4 worm cellular contexts compared by ENCODE assay signal in genomic region chrV:631832-632231, ce11.
TF ChIP-seq lines count a peak whose summit lies in the region.

No protein-coding gene starts in this region.

TF ChIP-seq in whole organism, L1 larva, 84 proteins besides CTCF, POLR2A, EP300 and RAD21:
- no peak for TF ChIP-seq lin-14 (GFP tag; optimal IDR thresholded peaks at IDR 0.05; lab: Kevin White, UChicago)
- TF ChIP-seq pag-3 (tag; optimal IDR thresholded peaks at IDR 0.05; lab: Kevin White, UChicago; ENCODE audit: borderline replicate concordance, insufficient read depth), result no peak
- no peak for TF ChIP-seq xbp-1 (tag; optimal IDR thresholded peaks at IDR 0.05; lab: Kevin White, UChicago)
- TF ChIP-seq fkh-4 (tag; optimal IDR thresholded peaks at IDR 0.05; lab: Kevin White, UChicago; ENCODE audit: borderline replicate concordance), result no peak
- peak; percentile 30 for TF ChIP-seq snu-23 (GFP tag; optimal IDR thresholded peaks at IDR 0.05; lab: Kevin White, UChicago)
- TF ChIP-seq nhr-85 (tag; lab: Kevin White, UChicago), result no peak
- peak in 1 of 2 experiments; percentile 32 for TF ChIP-seq lin-35 (GFP tag; optimal IDR thresholded peaks at IDR 0.05; lab: Kevin White, UChicago)
- TF ChIP-seq C04F5.9 (tag; optimal IDR thresholded peaks at IDR 0.05; lab: Kevin White, UChicago), result no peak
- no peak for TF ChIP-seq sox-4 (tag; optimal IDR thresholded peaks at IDR 0.05; lab: Kevin White, UChicago)
- TF ChIP-seq blmp-1 (tag; optimal IDR thresholded peaks at IDR 0.05; lab: Kevin White, UChicago), result no peak
- no peak for TF ChIP-seq unc-98 (GFP tag; IDR thresholded peaks at IDR 0.05; lab: Robert Waterston, UW)
- TF ChIP-seq nhr-20 (tag; optimal IDR thresholded peaks at IDR 0.05; lab: Kevin White, UChicago), result peak; percentile 29
- no peak for TF ChIP-seq aha-1 (tag; optimal IDR thresholded peaks at IDR 0.05; lab: Kevin White, UChicago)
- no peak for TF ChIP-seq ets-5 (GFP tag; IDR thresholded peaks at IDR 0.05; lab: Robert Waterston, UW)
- no peak for TF ChIP-seq egl-13 (tag; optimal IDR thresholded peaks at IDR 0.05; lab: Kevin White, UChicago)
- TF ChIP-seq efl-1 (optimal IDR thresholded peaks at IDR 0.05; lab: Kevin White, UChicago), result peak; percentile 11 to 22
- peak in 1 of 2 experiments; percentile 62 for TF ChIP-seq efl-1 (GFP tag; optimal IDR thresholded peaks at IDR 0.05 in 1 of 2; lab: Kevin White, UChicago)
- no peak for TF ChIP-seq skn-1 (tag; optimal IDR thresholded peaks at IDR 0.05; lab: Kevin White, UChicago)
- no peak for TF ChIP-seq lsy-2 (tag; optimal IDR thresholded peaks at IDR 0.05; lab: Kevin White, UChicago)
- no peak for TF ChIP-seq F16B12.6 (tag; optimal IDR thresholded peaks at IDR 0.05; lab: Kevin White, UChicago)
- no peak for TF ChIP-seq tbx-2 (tag; optimal IDR thresholded peaks at IDR 0.05; lab: Kevin White, UChicago)
- no peak for TF ChIP-seq vab-15 (tag; optimal IDR thresholded peaks at IDR 0.05; lab: Kevin White, UChicago)
- no peak for TF ChIP-seq irx-1 (tag; optimal IDR thresholded peaks at IDR 0.05; lab: Kevin White, UChicago)
TF ChIP-seq in whole organism, L1 larva: peak in this region for 4.

TF ChIP-seq in whole organism, L2 larva, 48 proteins besides CTCF, POLR2A, EP300 and RAD21:
- TF ChIP-seq ZK546.5 (tag; optimal IDR thresholded peaks at IDR 0.05; lab: Kevin White, UChicago) (no peak), sma-9 (GFP tag; optimal IDR thresholded peaks at IDR 0.05; lab: Kevin White, UChicago) (peak; percentile 24), sma-9 (tag; optimal IDR thresholded peaks at IDR 0.05; lab: Kevin White, UChicago) (no peak), egl-27 (tag; optimal IDR thresholded peaks at IDR 0.05; lab: Kevin White, UChicago) (no peak), nhr-21 (tag; optimal IDR thresholded peaks at IDR 0.05; lab: Kevin White, UChicago) (no peak), sem-4 (tag; optimal IDR thresholded peaks at IDR 0.05; lab: Kevin White, UChicago) (no peak), F13H6.1 (tag; optimal IDR thresholded peaks at IDR 0.05; lab: Kevin White, UChicago) (no peak), mdl-1 (tag; optimal IDR thresholded peaks at IDR 0.05; lab: Kevin White, UChicago) (no peak), unc-55 (GFP tag; optimal IDR thresholded peaks at IDR 0.05; lab: Kevin White, UChicago) (peak; percentile 48), lin-39 (tag; optimal IDR thresholded peaks at IDR 0.05; lab: Kevin White, UChicago) (no peak), lin-11 (tag; optimal IDR thresholded peaks at IDR 0.05; lab: Kevin White, UChicago) (no peak), lin-13 (GFP tag; optimal IDR thresholded peaks at IDR 0.05; lab: Kevin White, UChicago) (no peak), ceh-16 (tag; optimal IDR thresholded peaks at IDR 0.05; lab: Kevin White, UChicago) (no peak), zag-1 (tag; optimal IDR thresholded peaks at IDR 0.05; lab: Kevin White, UChicago) (no peak), dmd-4 (tag; optimal IDR thresholded peaks at IDR 0.05; lab: Kevin White, UChicago) (no peak), C34F6.9 (tag; optimal IDR thresholded peaks at IDR 0.05; lab: Kevin White, UChicago) (peak; percentile 13), nhr-25 (tag; optimal IDR thresholded peaks at IDR 0.05; lab: Kevin White, UChicago) (no peak), nhr-129 (tag; optimal IDR thresholded peaks at IDR 0.05; lab: Kevin White, UChicago) (peak; percentile 15), nhr-237 (tag; optimal IDR thresholded peaks at IDR 0.05; lab: Kevin White, UChicago) (no peak), nhr-10 (tag; optimal IDR thresholded peaks at IDR 0.05; lab: Kevin White, UChicago) (no peak), nhr-11 (tag; optimal IDR thresholded peaks at IDR 0.05; lab: Kevin White, UChicago) (no peak)

TF ChIP-seq in whole organism, L3 larva, 47 proteins besides CTCF, POLR2A, EP300 and RAD21:
- peak; percentile 25 for TF ChIP-seq elt-2 (tag; optimal IDR thresholded peaks at IDR 0.05; lab: Kevin White, UChicago)
- peak; percentile 59 for TF ChIP-seq pha-4 (tag; optimal IDR thresholded peaks at IDR 0.05; lab: Kevin White, UChicago)
- no peak for TF ChIP-seq nhr-23 (tag; optimal IDR thresholded peaks at IDR 0.05; lab: Kevin White, UChicago)
- peak; percentile 10 for TF ChIP-seq pqm-1 (tag; optimal IDR thresholded peaks at IDR 0.05; lab: Kevin White, UChicago)
- TF ChIP-seq snpc-4 (tag; optimal IDR thresholded peaks at IDR 0.05; lab: Kevin White, UChicago), result peak; percentile 8
- no peak for TF ChIP-seq aly-2 (tag; optimal IDR thresholded peaks at IDR 0.05; lab: Kevin White, UChicago)

TF ChIP-seq in whole organism, L4 larva, 104 proteins besides CTCF, POLR2A, EP300 and RAD21:
- TF ChIP-seq nhr-28 (tag; optimal IDR thresholded peaks at IDR 0.05; lab: Kevin White, UChicago) (peak; percentile 48), madf-5 (GFP tag; IDR thresholded peaks at IDR 0.05; lab: Robert Waterston, UW) (no peak), jun-1 (tag; optimal IDR thresholded peaks at IDR 0.05; lab: Kevin White, UChicago) (no peak), lin-13 (GFP tag; optimal IDR thresholded peaks at IDR 0.05; lab: Kevin White, UChicago) (no peak), nhr-10 (tag; optimal IDR thresholded peaks at IDR 0.05; lab: Kevin White, UChicago) (no peak), vab-7 (GFP tag; IDR thresholded peaks at IDR 0.05; lab: Robert Waterston, UW) (no peak), nhr-48 (tag; optimal IDR thresholded peaks at IDR 0.05; lab: Kevin White, UChicago) (no peak), nhr-25 (tag; optimal IDR thresholded peaks at IDR 0.05; lab: Kevin White, UChicago; ENCODE audit: borderline replicate concordance, insufficient read depth) (no peak), ama-1 (optimal IDR thresholded peaks at IDR 0.05; lab: Kevin White, UChicago) (no peak), dmd-6 (GFP tag; IDR thresholded peaks at IDR 0.05; lab: Robert Waterston, UW) (0 out of 2 replicates have a peak, but pooled peaks have one; percentile 18), hlh-30 (tag; optimal IDR thresholded peaks at IDR 0.05; lab: Kevin White, UChicago; ENCODE audit: insufficient read depth) (peak; percentile 10), F44E2.7 (GFP tag; IDR thresholded peaks at IDR 0.05; lab: Robert Waterston, UW) (no peak), pha-4 (GFP tag; IDR thresholded peaks at IDR 0.05; lab: Robert Waterston, UW) (no peak), pha-4 (tag; optimal IDR thresholded peaks at IDR 0.05; lab: Kevin White, UChicago) (no peak), F49E8.2 (tag; optimal IDR thresholded peaks at IDR 0.05; lab: Kevin White, UChicago; ENCODE audit: borderline replicate concordance) (no peak), ceh-62 (tag; optimal IDR thresholded peaks at IDR 0.05; lab: Kevin White, UChicago) (no peak), zfp-3 (GFP tag; conservative IDR thresholded peaks at IDR 0.05; lab: Robert Waterston, UW) (no peak), dpl-1 (GFP tag; optimal IDR thresholded peaks at IDR 0.05; lab: Kevin White, UChicago) (no peak), rbr-2 (tag; optimal IDR thresholded peaks at IDR 0.05; lab: Kevin White, UChicago) (no peak), zfp-2 (tag; optimal IDR thresholded peaks at IDR 0.05; lab: Kevin White, UChicago) (no peak), ceh-20 (GFP tag; IDR thresholded peaks at IDR 0.05; lab: Robert Waterston, UW) (no peak), lsy-2 (tag; optimal IDR thresholded peaks at IDR 0.05; lab: Kevin White, UChicago) (no peak), fkh-10 (GFP tag; optimal IDR thresholded peaks at IDR 0.05; lab: Kevin White, UChicago) (no peak), aha-1 (tag; lab: Kevin White, UChicago) (no peak), nhr-76 (tag; optimal IDR thresholded peaks at IDR 0.05; lab: Kevin White, UChicago) (no peak), snpc-4 (tag; optimal IDR thresholded peaks at IDR 0.05; lab: Kevin White, UChicago) (no peak), hmg-1.1 (GFP tag; IDR thresholded peaks at IDR 0.05; lab: Robert Waterston, UW) (no peak), dve-1 (tag; optimal IDR thresholded peaks at IDR 0.05; lab: Kevin White, UChicago; ENCODE audit: insufficient read depth) (peak; percentile 38), hif-1 (tag; optimal IDR thresholded peaks at IDR 0.05; lab: Kevin White, UChicago) (no peak), tra-1 (GFP tag; IDR thresholded peaks at IDR 0.05; lab: Robert Waterston, UW) (no peak), mes-2 (tag; optimal IDR thresholded peaks at IDR 0.05; lab: Kevin White, UChicago; ENCODE audit: poor library complexity, severe bottlenecking) (peak; percentile 27), duxl-1 (tag; optimal IDR thresholded peaks at IDR 0.05; lab: Kevin White, UChicago; ENCODE audit: poor library complexity) (no peak), F10B5.3 (tag; optimal IDR thresholded peaks at IDR 0.05; lab: Kevin White, UChicago) (no peak)

Comparison
In these comparisons a context has a peak if more than half of its experiments do, and no peak if none do; other contexts are left out.
1. Of the 29 proteins assayed by ChIP-seq in both whole organism, L4 larva and whole organism, L1 larva: peak only in whole organism, L4 larva: nhr-28; only in whole organism, L1 larva: none; in both: none; in neither: 28.